Worm (Caenorhabditis elegans) whole organism, L3 larva: Measurements from ENCODE around the gene hrg-5.

Source experiments
- R02D3.7 ChIP-seq: fragments of 150-350 bp; optimal IDR thresholded peaks from 2 replicates; lab custom pipeline; 2014; ENCODE audit warnings: missing biosample characterization, missing genetic modification characterization
- ZK546.5 ChIP-seq: sonication (generic microtip); optimal IDR thresholded peaks from 2 replicates; lab custom pipeline; 2017; ENCODE audit warnings: missing biosample characterization, missing genetic modification characterization
- aly-2 ChIP-seq: fragments of 150-350 bp; optimal IDR thresholded peaks from 2 replicates; lab custom pipeline; 2014; ENCODE audit warnings: missing biosample characterization, missing genetic modification characterization
- ama-1 ChIP-seq: fragments of 150-350 bp; optimal IDR thresholded peaks from 2 replicates; lab custom pipeline; 2018
- ceh-16 ChIP-seq: sonication (generic microtip); optimal IDR thresholded peaks from 2 replicates; lab custom pipeline; 2017; ENCODE audit warnings: missing biosample characterization, missing genetic modification characterization
- ceh-28 ChIP-seq: fragments of 150-350 bp; optimal IDR thresholded peaks from 2 replicates; lab custom pipeline; 2014; ENCODE audit warnings: missing biosample characterization, missing genetic modification reagents, missing genetic modification characterization
- ceh-9 ChIP-seq: sonication (generic microtip); optimal IDR thresholded peaks from 2 replicates; lab custom pipeline; 2018; ENCODE audit warnings: missing biosample characterization, missing genetic modification characterization
- egl-27 ChIP-seq: sonication (generic microtip); optimal IDR thresholded peaks from 4 replicates; lab custom pipeline; 2017; ENCODE audit warnings: missing biosample characterization, missing genetic modification reagents, missing genetic modification characterization
- egl-5 ChIP-seq: fragments of 150-350 bp; optimal IDR thresholded peaks from 2 replicates; lab custom pipeline; 2017; ENCODE audit warnings: missing biosample characterization, missing genetic modification reagents, missing genetic modification characterization, inconsistent platforms
- elt-1 ChIP-seq: fragments of 150-350 bp; optimal IDR thresholded peaks from 2 replicates; lab custom pipeline; 2014; ENCODE audit warnings: missing biosample characterization, missing genetic modification characterization
- elt-2 ChIP-seq: sonication (generic microtip); optimal IDR thresholded peaks from 2 replicates; lab custom pipeline; 2016; ENCODE audit warnings: missing genetic modification reagents, mild to moderate bottlenecking, missing genetic modification characterization, missing compliant biosample characterization
- elt-3 ChIP-seq, 3 experiments: fragments of 150-350 bp in 1 of 3; sonication (generic microtip) in 2 of 3; optimal IDR thresholded peaks; 2 replicates in 2 of 3; 4 replicates in 1 of 3; lab custom pipeline; 2014 to 2017; ENCODE audit warnings: missing biosample characterization in 3 of 3, missing genetic modification characterization in 3 of 3
- eor-1 ChIP-seq, 2 experiments: fragments of 150-350 bp; optimal IDR thresholded peaks; 2 replicates each; lab custom pipeline; 2014 to 2018; ENCODE audit warnings: missing biosample characterization in 2 of 2, missing genetic modification characterization in 2 of 2
- fkh-10 ChIP-seq: sonication (generic microtip); optimal IDR thresholded peaks from 2 replicates; lab custom pipeline; 2017; ENCODE audit warnings: missing biosample characterization, missing genetic modification reagents, missing genetic modification characterization
- fkh-2 ChIP-seq: fragments of 150-350 bp; optimal IDR thresholded peaks from 2 replicates; lab custom pipeline; 2014; ENCODE audit warnings: missing biosample characterization, missing genetic modification reagents, missing genetic modification characterization
- fos-1 ChIP-seq: fragments of 150-350 bp; optimal IDR thresholded peaks from 2 replicates; lab custom pipeline; 2014; ENCODE audit warnings: missing biosample characterization, missing genetic modification characterization
- hmg-11 ChIP-seq: sonication (generic microtip); optimal IDR thresholded peaks from 2 replicates; lab custom pipeline; 2016; ENCODE audit warnings: missing genetic modification characterization, missing compliant biosample characterization
- lin-15B ChIP-seq: fragments of 150-350 bp; optimal IDR thresholded peaks from 2 replicates; lab custom pipeline; 2014; ENCODE audit warnings: missing biosample characterization, missing genetic modification characterization
- lin-39 ChIP-seq: fragments of 150-350 bp; optimal IDR thresholded peaks from 2 replicates; lab custom pipeline; 2018; ENCODE audit warnings: missing biosample characterization, missing genetic modification reagents, missing genetic modification characterization
- mdl-1 ChIP-seq: fragments of 150-350 bp; optimal IDR thresholded peaks from 2 replicates; lab custom pipeline; 2014; ENCODE audit warnings: missing biosample characterization, missing genetic modification characterization
- mml-1 ChIP-seq: fragments of 150-350 bp; sonication (generic microtip); optimal IDR thresholded peaks from 3 replicates; lab custom pipeline; 2014; ENCODE audit warnings: missing biosample characterization, missing genetic modification characterization
- nfya-1 ChIP-seq: sonication (generic microtip); optimal IDR thresholded peaks from 2 replicates; lab custom pipeline; 2017; ENCODE audit warnings: missing genetic modification characterization, mild to moderate bottlenecking, missing compliant biosample characterization, antibody characterized with exemption, moderate library complexity; ENCODE audit not compliant: insufficient read depth
- nhr-12 ChIP-seq: fragments of 150-350 bp; optimal IDR thresholded peaks from 2 replicates; lab custom pipeline; 2014; ENCODE audit warnings: missing biosample characterization, missing genetic modification characterization
- nhr-23 ChIP-seq: fragments of 150-350 bp; optimal IDR thresholded peaks from 2 replicates; lab custom pipeline; 2014; ENCODE audit warnings: missing biosample characterization, missing genetic modification reagents, missing genetic modification characterization
- nhr-237 ChIP-seq: fragments of 150-350 bp; optimal IDR thresholded peaks from 2 replicates; lab custom pipeline; 2014; ENCODE audit warnings: missing biosample characterization, missing genetic modification characterization
- nhr-25 ChIP-seq: sonication (generic microtip); optimal IDR thresholded peaks from 2 replicates; lab custom pipeline; 2017; ENCODE audit warnings: missing biosample characterization, missing genetic modification characterization
- nhr-28 ChIP-seq: fragments of 150-350 bp; optimal IDR thresholded peaks from 2 replicates; lab custom pipeline; 2014; ENCODE audit warnings: missing biosample characterization, missing genetic modification characterization
- nhr-43 ChIP-seq: sonication (generic microtip); optimal IDR thresholded peaks from 2 replicates; lab custom pipeline; 2016; ENCODE audit warnings: mild to moderate bottlenecking, missing genetic modification characterization, missing compliant biosample characterization; ENCODE audit not compliant: poor library complexity, severe bottlenecking
- nhr-67 ChIP-seq: fragments of 150-350 bp; optimal IDR thresholded peaks from 2 replicates; lab custom pipeline; 2014; ENCODE audit warnings: missing biosample characterization, missing genetic modification characterization
- nhr-76 ChIP-seq: fragments of 150-350 bp; sonication (generic microtip); optimal IDR thresholded peaks from 5 replicates; lab custom pipeline; 2014; ENCODE audit warnings: missing biosample characterization, missing genetic modification characterization
- nhr-77 ChIP-seq: fragments of 150-350 bp; optimal IDR thresholded peaks from 2 replicates; lab custom pipeline; 2014; ENCODE audit warnings: missing biosample characterization, missing genetic modification characterization
- pha-4 ChIP-seq: fragments of 150-350 bp; optimal IDR thresholded peaks from 2 replicates; lab custom pipeline; 2014; ENCODE audit warnings: missing biosample characterization, missing genetic modification reagents, missing genetic modification characterization
- pqm-1 ChIP-seq: fragments of 150-350 bp; optimal IDR thresholded peaks from 2 replicates; lab custom pipeline; 2017; ENCODE audit warnings: missing biosample characterization, missing genetic modification characterization, inconsistent platforms
- sea-2 ChIP-seq: fragments of 150-350 bp; sonication (generic microtip); optimal IDR thresholded peaks from 4 replicates; lab custom pipeline; 2014; ENCODE audit warnings: missing biosample characterization, missing genetic modification reagents, missing genetic modification characterization
- skn-1 ChIP-seq: fragments of 150-350 bp; optimal IDR thresholded peaks from 2 replicates; lab custom pipeline; 2014; ENCODE audit warnings: missing biosample characterization, missing genetic modification characterization
- snpc-4 ChIP-seq: fragments of 150-350 bp; optimal IDR thresholded peaks from 2 replicates; lab custom pipeline; 2014; ENCODE audit warnings: missing biosample characterization, missing genetic modification characterization
- tbx-2 ChIP-seq: sonication (generic microtip); optimal IDR thresholded peaks from 2 replicates; lab custom pipeline; 2016; ENCODE audit warnings: mild to moderate bottlenecking, missing genetic modification characterization, missing compliant biosample characterization
- unc-39 ChIP-seq: sonication (generic microtip); optimal IDR thresholded peaks from 4 replicates; lab custom pipeline; 2017; ENCODE audit warnings: missing biosample characterization, missing genetic modification characterization
- zag-1 ChIP-seq: fragments of 150-350 bp; optimal IDR thresholded peaks from 2 replicates; lab custom pipeline; 2014; ENCODE audit warnings: missing biosample characterization, missing genetic modification characterization
- ztf-11 ChIP-seq: fragments of 150-350 bp; optimal IDR thresholded peaks from 2 replicates; lab custom pipeline; 2014; ENCODE audit warnings: missing biosample characterization, missing genetic modification characterization
- ztf-4 ChIP-seq: fragments of 150-350 bp; optimal IDR thresholded peaks from 2 replicates; lab custom pipeline; 2014; ENCODE audit warnings: missing biosample characterization, missing genetic modification characterization

hrg-5 gene

DNA sequence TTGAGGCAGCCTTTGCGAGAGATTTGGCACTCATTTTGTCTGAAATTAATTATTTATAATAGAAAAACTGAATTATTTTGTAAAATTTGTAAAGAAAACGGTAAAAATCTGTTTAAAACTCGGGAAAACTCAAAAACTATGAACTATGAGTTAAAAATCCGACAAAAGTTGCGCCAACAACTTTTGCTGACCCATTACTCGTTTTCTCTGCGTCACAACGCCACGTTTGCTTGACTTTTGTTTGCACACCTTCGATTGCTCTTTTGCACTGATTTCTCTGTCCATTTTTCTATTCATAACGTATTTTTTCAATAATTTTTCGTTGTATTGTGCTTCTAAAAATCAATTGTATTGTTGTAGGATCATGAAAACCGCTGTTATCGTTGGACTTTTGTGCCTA, 7.0 kb upstream of the hrg-5 start, which contains the start of gene fkb-1 (continued):
- TF ChIP-seq nhr-67 (no peak), nhr-23 (peak; percentile 58), zag-1 (tag; lab: Kevin White, UChicago) (no peak), tbx-2 (tag; lab: Kevin White, UChicago) (no peak)
- TF ChIP-seq, all 47 proteins: peak for 13

DNA sequence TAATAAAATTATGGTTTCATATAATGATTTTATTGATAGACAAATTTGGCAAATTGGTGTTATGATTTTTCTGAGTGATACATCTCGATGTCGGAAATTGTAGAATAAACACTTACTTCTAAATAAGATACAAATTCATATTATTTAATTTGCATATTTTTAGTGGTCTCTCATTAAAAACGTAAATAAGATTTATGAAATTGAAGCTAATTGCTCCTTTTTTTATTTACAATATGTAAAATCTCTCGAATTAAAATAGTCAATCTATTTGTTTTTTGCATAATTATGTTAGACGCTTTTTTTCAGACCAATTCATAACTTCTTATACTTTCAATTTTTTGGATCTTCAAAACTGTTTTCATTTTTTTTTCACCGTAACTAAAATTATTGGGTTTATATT, 3.1 kb upstream of the hrg-5 start, which contains the start of gene hrg-6:
Gene hrg-6 (plus strand): TSS at position 301 of the 400 bp plus-strand sequence.
- TF ChIP-seq zag-1 (tag; lab: Kevin White, UChicago) (peak; percentile 36), pqm-1 (tag; lab: Kevin White, UChicago) (no peak)

DNA sequence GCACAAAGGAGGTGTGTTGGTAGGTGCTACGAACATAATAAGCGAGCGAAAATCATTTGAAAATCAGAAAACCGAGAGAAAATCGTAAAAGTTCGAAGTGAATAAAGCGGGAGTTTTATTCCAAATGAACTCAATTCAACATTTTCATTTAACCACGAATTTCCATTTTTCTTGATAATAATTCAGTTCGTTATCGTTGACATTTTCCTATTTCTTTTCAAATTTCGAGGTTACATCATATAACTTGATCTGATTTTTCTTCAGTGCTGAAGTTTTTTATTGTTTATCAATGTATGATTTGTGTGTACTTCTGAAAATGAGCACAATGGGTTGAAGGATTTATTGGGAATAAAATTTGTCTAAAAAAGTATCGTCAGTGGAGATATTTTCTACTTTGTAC, 2.4 kb upstream of the hrg-5 start:
- TF ChIP-seq elt-2 (tag; lab: Kevin White, UChicago), result peak; percentile 86
- no peak for TF ChIP-seq fos-1 (tag; lab: Kevin White, UChicago)

DNA sequence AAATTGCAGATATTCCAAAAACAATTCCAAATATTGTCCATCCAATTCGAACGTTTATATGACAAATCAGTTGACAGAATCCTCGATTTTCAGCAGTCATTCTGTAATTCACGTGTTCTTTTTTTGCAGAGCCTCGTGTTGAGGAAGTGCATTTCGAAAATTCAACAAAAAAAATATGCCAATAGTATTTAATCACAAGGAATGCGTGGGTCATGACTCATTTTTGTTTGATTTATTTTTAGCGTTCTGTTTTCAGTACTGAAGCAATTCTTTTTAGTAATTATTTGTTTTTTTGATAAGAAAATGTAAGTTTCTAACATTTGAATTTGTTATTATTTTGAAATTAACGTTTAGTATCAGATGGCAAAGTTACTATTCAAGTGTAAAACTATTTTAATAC, 1.7 kb upstream of the hrg-5 start, which contains the start of gene hrg-4:
Gene hrg-4 (minus strand): TSS at position 101 of the 400 bp plus-strand sequence.
- TF ChIP-seq ceh-28 (tag; lab: Kevin White, UChicago), result no peak
- no peak for TF ChIP-seq ZK546.5 (tag; lab: Kevin White, UChicago)
- TF ChIP-seq egl-27, result no peak
- no peak for TF ChIP-seq nhr-76 (tag; lab: Kevin White, UChicago)
- no peak for TF ChIP-seq nhr-237
- TF ChIP-seq nhr-43 (tag; lab: Kevin White, UChicago), result no peak
- TF ChIP-seq hmg-11 (tag; lab: Kevin White, UChicago), result no peak
- TF ChIP-seq mml-1 (tag; lab: Kevin White, UChicago), result no peak
- no peak for TF ChIP-seq egl-5
- TF ChIP-seq nhr-25 (tag; lab: Kevin White, UChicago), result no peak
- no peak for TF ChIP-seq eor-1 (tag; optimal IDR thresholded peaks at IDR 0.05; lab: Kevin White, UChicago)
- no peak for TF ChIP-seq mdl-1
- no peak for TF ChIP-seq snpc-4
- TF ChIP-seq elt-1, result no peak
- TF ChIP-seq R02D3.7 (tag; lab: Kevin White, UChicago), result no peak
- no peak for TF ChIP-seq lin-15B

DNA sequence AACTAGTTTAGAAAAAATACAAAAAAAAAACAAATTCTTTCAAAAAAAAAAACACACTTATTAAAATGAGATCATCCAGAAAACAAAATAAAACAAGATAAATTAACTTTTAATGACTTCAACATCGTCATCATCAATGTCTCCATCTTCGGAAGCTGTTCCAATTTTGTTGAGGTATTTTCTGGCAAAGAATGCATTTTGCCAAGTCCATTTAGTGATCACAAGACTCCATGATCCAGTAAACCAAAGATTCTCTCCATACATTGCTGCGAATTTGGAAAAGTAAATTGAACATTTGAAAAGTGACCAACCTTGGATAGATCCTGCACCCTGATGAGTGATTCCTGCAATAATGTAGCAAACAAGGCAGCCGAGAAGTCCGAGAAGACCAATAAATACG, 889 bp upstream of the hrg-5 start:
- TF ChIP-seq nhr-28 (tag; lab: Kevin White, UChicago) (no peak), ZK546.5 (tag; lab: Kevin White, UChicago) (no peak), fkh-2 (tag; lab: Kevin White, UChicago) (no peak), nhr-43 (tag; lab: Kevin White, UChicago) (no peak), egl-5 (no peak), lin-39 (tag; lab: Kevin White, UChicago) (no peak), fos-1 (tag; lab: Kevin White, UChicago) (no peak), elt-3 (tag; optimal IDR thresholded peaks at IDR 0.05; lab: Kevin White, UChicago) (no peak), nhr-77 (tag; lab: Kevin White, UChicago) (no peak), unc-39 (tag; lab: Kevin White, UChicago) (no peak)
- TF ChIP-seq, all 47 proteins: peak for 0

DNA sequence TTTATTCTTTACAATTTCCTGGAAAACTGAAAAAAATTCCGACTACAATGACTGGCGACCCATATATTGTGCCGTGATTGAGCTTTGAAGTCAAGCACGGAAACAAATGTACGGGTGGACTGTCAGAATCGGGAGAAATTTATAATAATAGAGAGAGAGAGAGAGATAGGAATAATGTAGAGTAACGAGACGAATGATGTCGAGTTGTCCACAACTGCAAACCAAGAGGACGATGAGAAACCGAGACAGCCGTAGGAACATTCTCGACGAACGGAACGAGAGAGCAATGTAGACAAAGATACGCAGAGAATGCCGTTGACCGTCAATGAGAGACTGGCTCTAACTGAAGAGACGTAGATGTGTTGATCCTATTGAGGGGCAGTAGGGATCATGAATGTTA, 1.7 kb downstream of the hrg-5 start:
- TF ChIP-seq egl-5 (no peak), R02D3.7 (tag; lab: Kevin White, UChicago) (peak; percentile 46), ceh-9 (tag; lab: Kevin White, UChicago) (peak; percentile 63), nhr-77 (tag; lab: Kevin White, UChicago) (no peak), egl-27 (no peak), fkh-2 (tag; lab: Kevin White, UChicago) (no peak), ceh-28 (tag; lab: Kevin White, UChicago) (peak; percentile 66), ztf-11 (tag; lab: Kevin White, UChicago) (no peak), nhr-43 (tag; lab: Kevin White, UChicago) (peak; percentile 80), tbx-2 (tag; lab: Kevin White, UChicago) (peak; percentile 47), nhr-23 (peak; percentile 94), pha-4 (tag; lab: Kevin White, UChicago) (peak; percentile 96), fkh-10 (GFP tag; lab: Kevin White, UChicago) (no peak), mml-1 (tag; lab: Kevin White, UChicago) (no peak), nhr-76 (tag; lab: Kevin White, UChicago) (no peak), elt-1 (no peak), nhr-25 (tag; lab: Kevin White, UChicago) (peak; percentile 94), lin-39 (tag; lab: Kevin White, UChicago) (peak; percentile 92), hmg-11 (tag; lab: Kevin White, UChicago) (peak; percentile 87), unc-39 (tag; lab: Kevin White, UChicago) (no peak), nfya-1 (tag; lab: Kevin White, UChicago) (peak; percentile 90), ceh-16 (tag; lab: Kevin White, UChicago) (no peak), skn-1 (tag; lab: Kevin White, UChicago) (peak; percentile 84), ztf-4 (tag; lab: Kevin White, UChicago) (no peak), nhr-12 (no peak), mdl-1 (peak; percentile 13), aly-2 (tag; lab: Kevin White, UChicago) (no peak), fos-1 (tag; lab: Kevin White, UChicago) (peak; percentile 73), elt-2 (tag; lab: Kevin White, UChicago) (peak; percentile 72), ama-1 (lab: Kevin White, UChicago) (peak; percentile 92), sea-2 (no peak)
